Fruit fly (Drosophila melanogaster) whole organism, pupa: Measurements from ENCODE around the gene p24-1.
A peak's percentile ranks its signal among the peaks of the same experiment; 100 is the strongest.

Source experiments
- CG10348 ChIP-seq: fragments of 200-800 bp; sonication (Bioruptor generic); IDR thresholded peaks from 2 replicates; pipeline ENCODE4 v1.3.6; 2022; ENCODE audit warnings: missing biosample characterization, missing genetic modification characterization
- CG12605 ChIP-seq: fragments of 200-800 bp; sonication (Bioruptor generic); IDR thresholded peaks from 2 replicates; pipeline ENCODE4 v1.3.6; 2022; ENCODE audit warnings: missing biosample characterization, missing genetic modification characterization
- CG13204 ChIP-seq: fragments of 200-800 bp; sonication (Bioruptor generic); optimal IDR thresholded peaks from 2 replicates; lab custom pipeline; 2018; ENCODE audit warnings: missing biosample characterization, mild to moderate bottlenecking, missing genetic modification characterization, moderate library complexity
- CG14655 ChIP-seq: fragments of 200-800 bp; sonication (Bioruptor generic); optimal IDR thresholded peaks from 3 replicates; lab custom pipeline; 2017; ENCODE audit warnings: mild to moderate bottlenecking, missing biosample characterization, missing genetic modification reagents, missing genetic modification characterization
- CG15710 ChIP-seq: fragments of 200-800 bp; sonication (Bioruptor generic); optimal IDR thresholded peaks from 2 replicates; lab custom pipeline; 2018; ENCODE audit warnings: missing biosample characterization, mild to moderate bottlenecking, missing genetic modification characterization, moderate library complexity
- CG17806 ChIP-seq: fragments of 200-800 bp; sonication (Bioruptor generic); optimal IDR thresholded peaks from 2 replicates; lab custom pipeline; 2018; ENCODE audit warnings: missing biosample characterization, mild to moderate bottlenecking, missing genetic modification characterization, moderate library complexity
- CG32121 ChIP-seq: fragments of 200-800 bp; sonication (Bioruptor generic); IDR thresholded peaks from 2 replicates; pipeline ENCODE4 v1.3.6; 2022; ENCODE audit warnings: missing biosample characterization, missing genetic modification characterization
- CG34367 ChIP-seq: fragments of 200-800 bp; sonication (Bioruptor generic); optimal IDR thresholded peaks from 2 replicates; lab custom pipeline; 2018; ENCODE audit warnings: missing biosample characterization, mild to moderate bottlenecking, missing genetic modification characterization
- CG4496 ChIP-seq: fragments of 200-800 bp; sonication (Bioruptor generic); IDR thresholded peaks from 3 replicates; pipeline ENCODE4 v1.3.6; 2022; ENCODE audit warnings: missing biosample characterization, missing genetic modification characterization
- CG8159 ChIP-seq: fragments of 200-800 bp; sonication (Bioruptor generic); optimal IDR thresholded peaks from 3 replicates; lab custom pipeline; 2018; ENCODE audit warnings: missing biosample characterization, mild to moderate bottlenecking, missing genetic modification characterization, moderate library complexity
- CG8301 ChIP-seq: fragments of 200-800 bp; sonication (Bioruptor generic); optimal IDR thresholded peaks from 2 replicates; lab custom pipeline; 2018; ENCODE audit warnings: missing biosample characterization, mild to moderate bottlenecking, missing genetic modification characterization
- CG9948 ChIP-seq: fragments of 200-800 bp; sonication (Bioruptor generic); optimal IDR thresholded peaks from 2 replicates; lab custom pipeline; 2018; ENCODE audit warnings: missing biosample characterization, mild to moderate bottlenecking, missing genetic modification characterization, moderate library complexity
- D1 ChIP-seq: fragments of 200-800 bp; sonication (Bioruptor generic); optimal IDR thresholded peaks from 2 replicates; lab custom pipeline; 2018; ENCODE audit warnings: missing biosample characterization, mild to moderate bottlenecking, missing genetic modification characterization, moderate library complexity
- EcR ChIP-seq: fragments of 200-800 bp; sonication (Bioruptor generic); optimal IDR thresholded peaks from 3 replicates; lab custom pipeline; 2019; ENCODE audit warnings: missing biosample characterization, missing genetic modification characterization, mild to moderate bottlenecking, moderate library complexity, missing genetic modification reagents
- Ets98B ChIP-seq: fragments of 200-800 bp; sonication (Bioruptor generic); IDR thresholded peaks from 2 replicates; pipeline ENCODE4 v1.3.6; 2022; ENCODE audit warnings: missing biosample characterization, missing genetic modification characterization
- Pif1A ChIP-seq: fragments of 200-800 bp; sonication (Bioruptor generic); optimal IDR thresholded peaks from 3 replicates; lab custom pipeline; 2016; ENCODE audit warnings: missing biosample characterization, missing genetic modification characterization
- Pif1B ChIP-seq: fragments of 200-800 bp; sonication (Bioruptor generic); optimal IDR thresholded peaks from 3 replicates; lab custom pipeline; 2016; ENCODE audit warnings: missing biosample characterization, missing genetic modification characterization
- Snoo ChIP-seq: fragments of 200-800 bp; sonication (Bioruptor generic); optimal IDR thresholded peaks from 3 replicates; lab custom pipeline; 2017; ENCODE audit warnings: missing biosample characterization, mild to moderate bottlenecking, missing genetic modification characterization, inconsistent platforms
- fd96Ca ChIP-seq: fragments of 200-800 bp; sonication (Bioruptor generic); IDR thresholded peaks from 3 replicates; pipeline ENCODE4 v1.3.6; 2022; ENCODE audit warnings: missing biosample characterization, missing genetic modification characterization
- gl ChIP-seq: fragments of 200-800 bp; sonication (Bioruptor generic); optimal IDR thresholded peaks from 2 replicates; lab custom pipeline; 2018; ENCODE audit warnings: missing biosample characterization, mild to moderate bottlenecking, missing genetic modification characterization
- rn ChIP-seq: fragments of 200-800 bp; sonication (Bioruptor generic); IDR thresholded peaks from 2 replicates; pipeline ENCODE4 v1.3.6; 2022; ENCODE audit warnings: missing biosample characterization, missing genetic modification characterization

p24-1 gene

DNA sequence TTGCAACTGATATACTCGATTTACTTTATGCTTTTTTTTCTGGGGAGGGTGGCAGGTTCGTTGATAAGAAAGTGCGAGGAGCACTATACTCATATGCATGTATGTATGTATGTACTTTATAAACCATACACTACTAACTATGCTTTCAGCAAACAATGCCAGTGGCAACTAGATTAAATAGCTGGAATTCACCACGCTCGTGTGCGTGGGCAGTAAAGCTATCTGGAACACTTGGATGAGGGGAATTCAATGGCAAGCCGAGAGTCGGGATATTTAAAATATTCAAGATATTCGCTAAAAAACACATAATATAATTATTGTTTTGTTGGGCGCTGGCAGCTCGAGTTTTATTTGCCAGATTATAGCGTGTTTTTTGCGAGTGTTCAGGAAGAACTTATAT lies 4.5 kb upstream of the p24-1 start:
- TF ChIP-seq CG12605 = 0 out of 2 replicates have a peak, but pooled peaks have one; percentile 24
- TF ChIP-seq Ets98B (GFP tag; lab: Robert Waterston, UW) = no peak
- TF ChIP-seq gl (tag; lab: Kevin White, UChicago) = no peak
- no peak for TF ChIP-seq EcR (GFP tag; lab: Kevin White, UChicago)
- peak; percentile 10 for TF ChIP-seq CG8301 (tag; lab: Kevin White, UChicago)
- no peak for TF ChIP-seq CG14655

DNA sequence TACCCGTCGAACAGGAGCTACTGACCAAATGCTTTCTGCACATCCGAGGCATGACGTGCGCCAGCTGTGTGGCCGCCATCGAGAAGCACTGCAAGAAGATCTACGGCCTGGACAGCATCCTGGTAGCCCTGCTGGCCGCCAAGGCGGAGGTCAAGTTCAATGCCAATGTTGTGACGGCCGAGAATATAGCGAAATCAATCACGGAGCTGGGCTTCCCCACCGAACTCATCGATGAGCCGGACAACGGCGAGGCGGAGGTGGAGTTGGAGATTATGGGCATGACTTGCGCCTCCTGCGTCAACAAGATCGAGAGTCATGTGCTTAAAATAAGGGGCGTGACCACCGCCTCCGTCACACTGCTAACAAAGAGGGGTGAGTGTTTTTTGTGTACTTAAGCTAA lies 3.6 kb upstream of the p24-1 start:
- TF ChIP-seq CG34367 (tag; lab: Kevin White, UChicago) = no peak
- TF ChIP-seq CG12605 = no peak
- no peak for TF ChIP-seq D1 (tag; lab: Kevin White, UChicago)

DNA sequence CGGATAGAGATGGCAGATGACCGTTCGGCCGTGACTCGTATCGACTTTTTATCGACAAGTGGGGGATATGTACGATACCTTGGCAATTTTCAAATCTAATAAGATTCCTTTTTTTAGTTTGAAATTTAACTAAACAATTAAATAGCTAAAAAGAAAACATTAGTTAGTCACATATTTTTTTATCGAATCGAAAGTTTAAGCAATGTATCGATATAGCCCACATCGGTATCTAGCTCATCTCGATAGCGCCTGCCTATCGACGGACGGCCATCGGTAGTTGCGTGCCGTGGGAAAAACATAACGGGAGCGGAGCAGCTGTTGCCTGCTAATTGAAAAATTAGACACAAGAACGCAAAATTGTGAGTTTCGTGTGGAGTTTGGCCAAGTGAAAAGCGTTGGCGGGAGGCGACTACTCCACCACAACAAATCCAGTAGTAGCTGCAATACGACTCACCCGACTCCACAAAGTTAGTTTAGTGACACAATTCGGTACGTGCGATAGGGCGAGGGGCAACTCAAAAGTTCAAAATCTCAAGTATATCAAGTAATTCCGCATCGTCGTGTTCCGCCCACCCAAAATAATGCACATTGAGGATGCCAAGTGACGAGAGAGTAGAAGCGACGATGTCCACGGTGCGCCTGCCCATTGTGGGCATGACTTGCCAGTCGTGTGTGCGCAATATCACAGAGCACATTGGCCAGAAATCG lies 2.6 kb upstream of the p24-1 start, which contains the start of the genes CG10347 and ATP7:
TSS of gene CG10347 (minus strand) at position 174 of the 708 bp plus-strand sequence.
TSS of gene ATP7 (plus strand) at position 265 of the 708 bp plus-strand sequence.
- TF ChIP-seq CG10348 (GFP tag; lab: Robert Waterston, UW) (no peak), Pif1A (GFP tag; lab: Kevin White, UChicago) (peak; percentile 27), CG32121 (GFP tag; lab: Robert Waterston, UW) (0 out of 2 replicates have a peak, but pooled peaks have one; percentile 7), Snoo (tag; lab: Kevin White, UChicago) (peak; percentile 2), CG4496 (GFP tag; lab: Robert Waterston, UW) (no peak)

DNA sequence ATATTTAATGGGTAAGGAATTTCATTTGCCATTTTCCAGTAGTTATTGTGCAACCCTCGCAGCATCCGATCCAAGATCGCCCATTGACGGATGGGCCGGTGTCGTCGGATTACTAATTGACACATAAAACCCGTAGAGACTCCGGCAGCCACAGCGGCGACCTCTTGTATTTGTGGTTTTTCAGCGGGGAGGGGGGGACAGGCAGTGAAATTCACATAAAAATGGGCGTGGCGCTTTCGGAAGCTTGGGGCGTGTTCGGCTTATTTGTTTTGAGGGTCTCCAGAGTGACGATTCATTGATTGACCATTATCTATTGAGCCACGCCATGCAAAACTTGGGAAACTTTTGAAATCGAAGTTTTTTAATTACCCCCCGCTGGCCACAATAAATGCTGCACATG lies 3.1 kb downstream of the p24-1 start:
- TF ChIP-seq Snoo (tag; lab: Kevin White, UChicago) = no peak
- no peak for TF ChIP-seq CG9948 (tag; lab: Kevin White, UChicago)
- TF ChIP-seq fd96Ca (GFP tag; lab: Robert Waterston, UW) = no peak
- TF ChIP-seq CG34367 (tag; lab: Kevin White, UChicago) = no peak
- TF ChIP-seq CG8159 (tag; lab: Kevin White, UChicago) = no peak
- TF ChIP-seq CG17806 (tag; lab: Kevin White, UChicago) = no peak
- no peak for TF ChIP-seq CG32121 (GFP tag; lab: Robert Waterston, UW)
- TF ChIP-seq CG10348 (GFP tag; lab: Robert Waterston, UW) = no peak
- TF ChIP-seq CG14655 = no peak
- no peak for TF ChIP-seq CG13204
- TF ChIP-seq Ets98B (GFP tag; lab: Robert Waterston, UW) = no peak
- TF ChIP-seq Pif1A (GFP tag; lab: Kevin White, UChicago) = no peak
- no peak for TF ChIP-seq CG15710 (tag; lab: Kevin White, UChicago)
- TF ChIP-seq Pif1B (GFP tag; lab: Kevin White, UChicago) = no peak
- TF ChIP-seq CG8301 (tag; lab: Kevin White, UChicago) = no peak
- TF ChIP-seq CG4496 (GFP tag; lab: Robert Waterston, UW) = no peak
- no peak for TF ChIP-seq rn (GFP tag; lab: Robert Waterston, UW)
- TF ChIP-seq EcR (GFP tag; lab: Kevin White, UChicago) = no peak

DNA sequence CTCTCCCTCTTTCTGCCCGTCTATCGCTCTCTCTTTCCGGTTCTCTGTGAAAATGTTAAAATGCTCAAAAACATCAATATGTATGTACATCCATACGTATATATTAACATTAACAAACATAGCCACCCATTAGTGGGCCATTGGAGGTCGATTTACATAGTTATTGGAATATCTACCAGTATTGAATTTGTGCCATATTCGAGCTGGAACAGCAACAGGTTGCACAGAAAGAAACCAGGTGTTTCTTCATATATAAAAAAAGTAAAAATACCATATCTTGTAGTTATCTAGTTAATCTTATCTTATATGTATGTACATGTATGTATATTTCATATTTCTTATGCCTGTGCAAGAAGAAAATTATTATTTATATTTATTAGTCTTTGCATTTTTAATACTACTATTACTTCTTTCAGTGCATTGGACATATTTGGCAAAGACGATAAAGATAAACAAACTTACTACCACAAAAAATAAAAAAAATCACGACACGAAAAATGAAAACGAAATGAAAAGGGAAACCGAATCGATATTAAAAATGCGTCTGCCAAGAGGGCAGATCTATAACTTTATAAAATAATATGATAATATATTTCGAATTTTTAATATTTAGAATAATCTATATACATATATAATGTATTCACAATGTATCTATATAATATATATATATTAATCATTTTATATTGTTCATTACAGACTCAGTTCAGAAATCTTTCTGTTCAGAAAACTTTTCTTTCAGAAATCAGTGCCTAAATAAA lies 3.6 kb downstream of the p24-1 start:
- TF ChIP-seq D1 (tag; lab: Kevin White, UChicago) (no peak), Pif1A (GFP tag; lab: Kevin White, UChicago) (no peak), CG13204 (no peak), CG14655 (no peak), CG8159 (tag; lab: Kevin White, UChicago) (no peak)

DNA sequence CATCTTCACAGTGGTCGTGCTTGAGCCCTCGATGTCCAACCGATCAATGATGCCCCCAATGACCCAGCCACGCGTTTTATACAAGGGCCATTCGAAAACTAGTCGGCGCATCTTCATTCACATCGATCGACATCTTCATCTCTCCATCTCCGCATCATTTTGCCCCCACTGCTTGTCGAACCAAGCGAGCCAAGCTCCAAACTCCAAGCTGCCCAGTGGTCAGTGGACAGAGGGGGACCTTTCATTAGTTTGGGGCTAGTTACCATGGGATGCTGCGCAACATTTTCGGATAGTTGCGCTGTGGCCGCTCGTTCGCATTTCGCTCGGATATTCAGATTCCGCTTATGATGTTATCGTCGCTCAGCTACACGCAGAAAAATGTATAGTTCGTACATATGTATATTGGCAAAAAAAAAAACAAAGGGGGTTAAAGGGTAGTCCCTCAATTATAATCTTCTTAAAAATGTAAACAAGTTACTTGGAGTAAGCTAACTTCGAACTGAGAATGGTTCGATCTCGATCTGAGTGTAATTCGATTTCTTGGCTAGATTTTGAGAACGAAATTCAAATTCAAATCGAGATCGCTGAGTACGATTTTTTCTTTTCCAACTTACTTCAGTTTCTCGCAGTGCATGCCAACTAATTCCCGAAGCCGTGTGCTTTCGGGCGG lies 6.1 kb downstream of the p24-1 start, which contains the start of gene CG15740:
TSS of gene CG15740 (minus strand) at position 51 of the 670 bp plus-strand sequence.
- no peak for TF ChIP-seq gl (tag; lab: Kevin White, UChicago)
- TF ChIP-seq CG34367 (tag; lab: Kevin White, UChicago) = no peak
- 0 out of 3 replicates have a peak, but pooled peaks have one; percentile 24 for TF ChIP-seq CG4496 (GFP tag; lab: Robert Waterston, UW)
- no peak for TF ChIP-seq Snoo (tag; lab: Kevin White, UChicago)
- no peak for TF ChIP-seq CG13204
- no peak for TF ChIP-seq fd96Ca (GFP tag; lab: Robert Waterston, UW)
- TF ChIP-seq CG8301 (tag; lab: Kevin White, UChicago) = no peak
- no peak for TF ChIP-seq CG17806 (tag; lab: Kevin White, UChicago)
- peak; percentile 31; the same call in 1 of the 2 replicates for TF ChIP-seq CG32121 (GFP tag; lab: Robert Waterston, UW)
- TF ChIP-seq CG9948 (tag; lab: Kevin White, UChicago) = no peak
- no peak for TF ChIP-seq rn (GFP tag; lab: Robert Waterston, UW)
- no peak for TF ChIP-seq CG14655
- no peak for TF ChIP-seq CG10348 (GFP tag; lab: Robert Waterston, UW)
- TF ChIP-seq EcR (GFP tag; lab: Kevin White, UChicago) = no peak
